Fruit fly (Drosophila melanogaster): ENCODE measurements around the gene rept.

The rept gene

dm6 chr3L:19236554-19236953 lies 18.6 kb upstream of the rept start:
- no peak for TF ChIP-seq yki (optimal IDR thresholded peaks at IDR 0.05)
- TF ChIP-seq CG2199 (GFP tag; IDR thresholded peaks at IDR 0.05), result peak; percentile 100
- no peak for TF ChIP-seq CG33557 (GFP tag; optimal IDR thresholded peaks at IDR 0.05)

dm6 chr3L:19237780-19238179 lies 17.4 kb upstream of the rept start:
- TF ChIP-seq CG1647 (GFP tag; optimal IDR thresholded peaks at IDR 0.05), result no peak
- TF ChIP-seq CG12071 (GFP tag; optimal IDR thresholded peaks at IDR 0.05), result peak; percentile 10
- TF ChIP-seq MTF-1 (GFP tag; optimal IDR thresholded peaks at IDR 0.05; ENCODE audit: borderline replicate concordance), result no peak
- no peak for TF ChIP-seq CG11560 (tag; IDR thresholded peaks at IDR 0.05)
- no peak for TF ChIP-seq CG4424 (GFP tag; optimal IDR thresholded peaks at IDR 0.05)
- peak; percentile 17 for TF ChIP-seq Myb (GFP tag; optimal IDR thresholded peaks at IDR 0.05)
- no peak for TF ChIP-seq Neu2 (GFP tag; optimal IDR thresholded peaks at IDR 0.05; ENCODE audit: borderline replicate concordance)
- no peak for TF ChIP-seq odd (GFP tag; optimal IDR thresholded peaks at IDR 0.05)
- TF ChIP-seq CG17186 (GFP tag; optimal IDR thresholded peaks at IDR 0.05), result no peak
- TF ChIP-seq pzg (GFP tag; optimal IDR thresholded peaks at IDR 0.05), result peak; percentile 1
- no peak for TF ChIP-seq mirr (GFP tag; optimal IDR thresholded peaks at IDR 0.05)
- TF ChIP-seq abd-A (tag; optimal IDR thresholded peaks at IDR 0.05), result peak; percentile 32
- peak; percentile 83 for TF ChIP-seq CG9437 (GFP tag; optimal IDR thresholded peaks at IDR 0.05)
- TF ChIP-seq Deaf1 (tag; optimal IDR thresholded peaks at IDR 0.05), result peak; percentile 48
- TF ChIP-seq CG12299 (tag; optimal IDR thresholded peaks at IDR 0.05), result no peak
- no peak for TF ChIP-seq Xrp1 (GFP tag; IDR thresholded peaks at IDR 0.05)
- no peak for TF ChIP-seq CG10959 (GFP tag; IDR thresholded peaks at IDR 0.05)
- TF ChIP-seq Dref (GFP tag; IDR thresholded peaks at IDR 0.05), result no peak
- TF ChIP-seq Adf1 (GFP tag; IDR thresholded peaks at IDR 0.05), result peak; percentile 15; the same call in 1 of the 2 replicates
- no peak for TF ChIP-seq CG4328 (GFP tag; optimal IDR thresholded peaks at IDR 0.05)
- no peak for TF ChIP-seq Hr51 (GFP tag; optimal IDR thresholded peaks at IDR 0.05)
- 0 out of 3 replicates have a peak, but pooled peaks have one; percentile 27 for TF ChIP-seq CG14860 (GFP tag; IDR thresholded peaks at IDR 0.05; ENCODE audit: partially characterized antibody)
- no peak for TF ChIP-seq wor (GFP tag; IDR thresholded peaks at IDR 0.05)
- TF ChIP-seq CG13894 (tag; optimal IDR thresholded peaks at IDR 0.05), result peak; percentile 28
- peak; percentile 46; the same call in 1 of the 2 replicates for TF ChIP-seq crol (GFP tag; IDR thresholded peaks at IDR 0.05)
- peak; percentile 75 for TF ChIP-seq pfk (GFP tag; optimal IDR thresholded peaks at IDR 0.05)
- TF ChIP-seq Med (GFP tag), result peak; percentile 3
- no peak for TF ChIP-seq B-H2 (GFP tag; optimal IDR thresholded peaks at IDR 0.05)
- peak; percentile 94 for TF ChIP-seq ewg (GFP tag; optimal IDR thresholded peaks at IDR 0.05)

DNA sequence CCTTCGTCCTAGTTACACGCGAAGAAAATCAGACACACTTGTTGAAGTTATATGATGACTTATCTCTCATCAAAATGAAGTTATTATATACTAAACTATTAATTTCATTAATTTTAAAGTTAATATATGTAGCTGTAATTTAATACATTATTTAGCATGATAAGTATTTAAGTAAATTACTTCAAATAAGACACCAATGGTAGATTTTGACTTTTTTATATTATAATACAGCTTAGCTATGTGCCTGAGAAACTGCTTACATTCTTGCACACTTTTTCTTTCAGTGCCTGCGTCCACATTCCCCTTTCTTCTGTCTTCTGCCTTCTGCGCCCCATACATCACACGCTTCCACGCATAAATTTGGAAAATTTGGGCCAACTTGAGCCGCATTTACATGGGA lies 3.5 kb upstream of the rept start:
- TF ChIP-seq Sox100B (GFP tag; optimal IDR thresholded peaks at IDR 0.05) (peak; percentile 43), CG15601 (tag; optimal IDR thresholded peaks at IDR 0.05) (peak; percentile 26), grau (tag; optimal IDR thresholded peaks at IDR 0.05) (peak; percentile 55), CG3847 (GFP tag; IDR thresholded peaks at IDR 0.05) (no peak), Adf1 (GFP tag; IDR thresholded peaks at IDR 0.05) (no peak), CG13624 (GFP tag; optimal IDR thresholded peaks at IDR 0.05) (no peak), CG14710 (tag; optimal IDR thresholded peaks at IDR 0.05) (peak; percentile 20), CG10147 (GFP tag; optimal IDR thresholded peaks at IDR 0.05) (peak; percentile 26), CG9727 (GFP tag; optimal IDR thresholded peaks at IDR 0.05) (peak; percentile 21), Mrtf (GFP tag; IDR thresholded peaks at IDR 0.05) (no peak), CG2712 (tag; optimal IDR thresholded peaks at IDR 0.05) (peak; percentile 55), Fer1 (GFP tag; optimal IDR thresholded peaks at IDR 0.05) (peak; percentile 49), Vsx1 (GFP tag; optimal IDR thresholded peaks at IDR 0.05) (no peak), CG11504 (tag; optimal IDR thresholded peaks at IDR 0.05) (peak; percentile 71), Ptx1 (GFP tag; IDR thresholded peaks at IDR 0.05) (0 out of 2 replicates have a peak, but pooled peaks have one; percentile 28), CG10267 (tag; optimal IDR thresholded peaks at IDR 0.05) (peak; percentile 19), CG17612 (GFP tag; IDR thresholded peaks at IDR 0.05) (no peak), lab (GFP tag; optimal IDR thresholded peaks at IDR 0.05) (peak; percentile 50), zf30C (GFP tag; optimal IDR thresholded peaks at IDR 0.05) (peak; percentile 31)

All from whole organism, embryonic.